Worm (Caenorhabditis elegans): ENCODE data around the gene stn-2.

ce11 chrX:7640391-7640790 lies 40.0 kb downstream of the stn-2 start:
- TF ChIP-seq dox-1 (GFP tag; IDR thresholded peaks at IDR 0.05), result no peak
- TF ChIP-seq D2030.7 (GFP tag; IDR thresholded peaks at IDR 0.05), result no peak
- no peak for TF ChIP-seq nhr-90 (tag; optimal IDR thresholded peaks at IDR 0.05)
- no peak for TF ChIP-seq unc-62 (GFP tag; optimal IDR thresholded peaks at IDR 0.05)
- no peak for TF ChIP-seq pha-4 (tag; optimal IDR thresholded peaks at IDR 0.05)
- no peak for TF ChIP-seq snpc-4 (GFP tag; optimal IDR thresholded peaks at IDR 0.05)
- TF ChIP-seq snpc-4 (tag; optimal IDR thresholded peaks at IDR 0.05), result no peak
- no peak for TF ChIP-seq rpc-1 (optimal IDR thresholded peaks at IDR 0.05)
- TF ChIP-seq rpc-1 (tag; optimal IDR thresholded peaks at IDR 0.05), result no peak
- no peak for TF ChIP-seq K11D2.4 (GFP tag; IDR thresholded peaks at IDR 0.05)
- TF ChIP-seq lin-26 (GFP tag; IDR thresholded peaks at IDR 0.05), result no peak
- TF ChIP-seq bed-2 (GFP tag; IDR thresholded peaks at IDR 0.05), result no peak
- TF ChIP-seq sdz-38 (tag; optimal IDR thresholded peaks at IDR 0.05), result no peak
- no peak for TF ChIP-seq cebp-1 (GFP tag; IDR thresholded peaks at IDR 0.05)
- TF ChIP-seq cebp-1 (tag; optimal IDR thresholded peaks at IDR 0.05), result no peak

All from whole organism, young adult.